Fruit fly (Drosophila melanogaster) ovary, adult (tissue): ENCODE results near the gene NP15.6.

Experiments used
- CG17801 ChIP-seq: fragments of 200-800 bp; optimal IDR thresholded peaks from 2 replicates; lab custom pipeline; 2019; ENCODE audit warnings: missing biosample characterization, mild to moderate bottlenecking, missing genetic modification characterization, moderate library complexity; ENCODE audit not compliant: partially characterized antibody

Gene NP15.6

dm6 chr3R:19069740-19070139, 42.6 kb downstream of the NP15.6 start:
- TF ChIP-seq CG17801, result no peak

dm6 chr3R:19070222-19070949, 43.2 kb downstream of the NP15.6 start:
- TF ChIP-seq CG17801, result no peak

dm6 chr3R:19071951-19072350, 44.8 kb downstream of the NP15.6 start:
- TF ChIP-seq CG17801, result no peak

- TF ChIP-seq CG17801, result peak; percentile 69
Observed at dm6 chr3R:19073002-19073401, 45.8 kb downstream of the NP15.6 start.

- TF ChIP-seq CG17801, result no peak
Observed at dm6 chr3R:19074207-19074606, 47.0 kb downstream of the NP15.6 start.

dm6 chr3R:19075135-19075534, 48.0 kb downstream of the NP15.6 start:
- no peak for TF ChIP-seq CG17801
